Fruit fly (Drosophila melanogaster): ENCODE measurements around the gene Art6.
A peak's percentile ranks its signal among the peaks of the same experiment; 100 is the strongest.

- no peak for TF ChIP-seq CG10321 (GFP tag; IDR thresholded peaks at IDR 0.05)
- no peak for TF ChIP-seq sc (optimal IDR thresholded peaks at IDR 0.05)
- peak; percentile 19 for TF ChIP-seq sc (GFP tag; optimal IDR thresholded peaks at IDR 0.05)
- no peak for TF ChIP-seq Ets65A (GFP tag)
- TF ChIP-seq CG11560 (tag; IDR thresholded peaks at IDR 0.05), result no peak
- TF ChIP-seq sens (GFP tag), result peak; percentile 58
- no peak for TF ChIP-seq CG13894 (tag; optimal IDR thresholded peaks at IDR 0.05)
- no peak for TF ChIP-seq CG12299 (tag; optimal IDR thresholded peaks at IDR 0.05)
- peak; percentile 39 for TF ChIP-seq esg (GFP tag; conservative IDR thresholded peaks at IDR 0.05)
- peak; percentile 45 for TF ChIP-seq CG10267 (tag; optimal IDR thresholded peaks at IDR 0.05)
- TF ChIP-seq B-H2 (GFP tag; optimal IDR thresholded peaks at IDR 0.05), result no peak
- no peak for TF ChIP-seq Bdp1 (GFP tag; optimal IDR thresholded peaks at IDR 0.05)
- TF ChIP-seq CG6791 (GFP tag; IDR thresholded peaks at IDR 0.05; ENCODE audit: partially characterized antibody), result no peak
Observed at dm6 chr3R:13907355-13908105, 38.1 kb downstream of the Art6 start.
